Worm (Caenorhabditis elegans) whole organism, L2 larva: ENCODE measurements around the gene T09F3.4.

Source experiments
- F13H6.1 ChIP-seq: sonication (generic microtip); optimal IDR thresholded peaks from 2 replicates; lab custom pipeline; 2016; ENCODE audit warnings: missing genetic modification characterization, missing compliant biosample characterization
- aly-2 ChIP-seq: fragments of 150-350 bp; optimal IDR thresholded peaks from 2 replicates; lab custom pipeline; 2014; ENCODE audit warnings: missing biosample characterization, missing genetic modification characterization
- ama-1 ChIP-seq: fragments of 150-350 bp; optimal IDR thresholded peaks from 2 replicates; lab custom pipeline; 2018; ENCODE audit warnings: inconsistent platforms
- dmd-4 ChIP-seq: sonication (generic microtip); optimal IDR thresholded peaks from 2 replicates; lab custom pipeline; 2017; ENCODE audit warnings: missing biosample characterization, missing genetic modification characterization
- egl-27 ChIP-seq: sonication (generic microtip); optimal IDR thresholded peaks from 3 replicates; lab custom pipeline; 2017; ENCODE audit warnings: missing biosample characterization, missing genetic modification reagents, missing genetic modification characterization
- fos-1 ChIP-seq: fragments of 150-350 bp; optimal IDR thresholded peaks from 2 replicates; lab custom pipeline; 2014; ENCODE audit warnings: missing biosample characterization, missing genetic modification characterization
- nhr-23 ChIP-seq: fragments of 150-350 bp; optimal IDR thresholded peaks from 2 replicates; lab custom pipeline; 2014; ENCODE audit warnings: missing biosample characterization, missing genetic modification reagents, missing genetic modification characterization
- nhr-237 ChIP-seq: fragments of 150-350 bp; optimal IDR thresholded peaks from 2 replicates; lab custom pipeline; 2014; ENCODE audit warnings: missing biosample characterization, missing genetic modification characterization
- nhr-25 ChIP-seq: fragments of 150-350 bp; sonication (generic microtip); optimal IDR thresholded peaks from 3 replicates; lab custom pipeline; 2014; ENCODE audit warnings: missing biosample characterization, missing genetic modification characterization
- nhr-6 ChIP-seq: fragments of 150-350 bp; optimal IDR thresholded peaks from 2 replicates; lab custom pipeline; 2014; ENCODE audit warnings: missing biosample characterization, missing genetic modification characterization
- sma-3 ChIP-seq: sonication (generic microtip); optimal IDR thresholded peaks from 2 replicates; lab custom pipeline; 2016; ENCODE audit warnings: missing genetic modification reagents, missing genetic modification characterization, missing compliant biosample characterization
- unc-55 ChIP-seq: fragments of 150-350 bp; sonication (generic microtip); optimal IDR thresholded peaks from 3 replicates; lab custom pipeline; 2014; ENCODE audit warnings: missing biosample characterization, missing genetic modification reagents, missing genetic modification characterization
- unc-62 ChIP-seq: fragments of 150-350 bp; optimal IDR thresholded peaks from 2 replicates; lab custom pipeline; 2014; ENCODE audit warnings: missing biosample characterization, missing genetic modification reagents, missing genetic modification characterization

T09F3.4 gene

DNA sequence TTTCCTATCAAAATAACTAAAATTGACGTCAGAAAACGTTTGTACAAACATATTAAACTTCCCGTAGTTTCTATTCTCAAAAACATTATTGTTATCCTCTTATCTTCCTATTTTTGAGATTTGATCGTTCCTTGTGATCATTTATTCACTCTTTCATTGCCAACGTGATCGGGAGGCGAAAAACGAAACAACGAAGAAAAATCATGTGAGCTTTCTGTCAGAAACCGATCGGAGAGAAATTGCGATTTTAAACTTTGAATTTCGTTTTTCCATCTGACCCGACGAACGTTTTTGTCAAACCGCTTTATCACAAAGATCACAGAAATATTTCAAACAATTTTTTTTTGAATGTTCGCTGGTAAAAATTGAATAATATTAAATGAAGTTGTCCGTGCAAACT lies 50.8 kb downstream of the T09F3.4 start (continued):
- TF ChIP-seq sma-3 (GFP tag; lab: Kevin White, UChicago) (peak; percentile 41), nhr-237 (no peak), F13H6.1 (tag; lab: Kevin White, UChicago) (no peak), ama-1 (peak; percentile 54), nhr-25 (tag; lab: Kevin White, UChicago) (peak; percentile 23), egl-27 (tag; lab: Kevin White, UChicago) (no peak), aly-2 (tag; lab: Kevin White, UChicago) (no peak), dmd-4 (tag; lab: Kevin White, UChicago) (no peak), unc-55 (no peak), nhr-6 (tag; lab: Kevin White, UChicago) (peak; percentile 48), fos-1 (no peak), unc-62 (GFP tag; lab: Kevin White, UChicago) (no peak), nhr-23 (tag; lab: Kevin White, UChicago) (no peak)
- TF ChIP-seq, all 48 proteins: peak for 13
